Worm (Caenorhabditis elegans) whole organism, L4/young adult: ENCODE results near the gene str-144.

Experiments used
- W03F9.2 ChIP-seq: fragments of 150-350 bp; optimal IDR thresholded peaks from 2 replicates; lab custom pipeline; 2014; ENCODE audit warnings: missing biosample characterization, missing genetic modification characterization
- dao-5 ChIP-seq: sonication (generic microtip); optimal IDR thresholded peaks from 2 replicates; lab custom pipeline; 2016; ENCODE audit warnings: missing genotype, missing genetic modification characterization, moderate library complexity, missing compliant biosample characterization
- him-1 ChIP-seq: sonication (generic microtip); optimal IDR thresholded peaks from 2 replicates; lab custom pipeline; 2016; ENCODE audit warnings: missing genotype, missing genetic modification reagents, missing genetic modification characterization, missing compliant biosample characterization

The str-144 gene

ce11 chrV:8041336-8041868 lies 30.5 kb downstream of the str-144 start:
- TF ChIP-seq W03F9.2 (tag; lab: Kevin White, UChicago) (no peak), dao-5 (no peak), him-1 (no peak)

ce11 chrV:8040247-8041084 lies 31.5 kb downstream of the str-144 start:
- no peak for TF ChIP-seq him-1

DNA sequence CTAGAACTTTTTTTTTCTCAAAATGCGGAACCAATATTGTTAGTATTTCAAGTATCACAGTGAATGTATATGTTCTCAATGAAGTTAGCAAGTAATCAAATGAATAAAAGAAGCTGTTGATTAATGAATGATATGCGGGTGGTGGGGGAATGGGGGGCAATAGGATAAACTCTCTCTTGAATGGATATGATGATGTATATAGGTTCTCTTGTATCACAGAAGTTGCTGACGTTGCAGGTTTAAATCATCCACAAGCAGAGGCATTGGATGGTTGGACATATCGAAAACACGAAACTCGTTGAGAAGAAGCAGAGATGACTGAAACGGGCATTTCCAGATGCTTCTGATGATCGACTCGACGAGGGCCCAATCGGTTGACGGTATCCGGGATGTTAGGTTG lies 32.3 kb downstream of the str-144 start:
- TF ChIP-seq W03F9.2 (tag; lab: Kevin White, UChicago), result no peak
- no peak for TF ChIP-seq dao-5
- TF ChIP-seq him-1, result no peak

- no peak for TF ChIP-seq dao-5
- TF ChIP-seq W03F9.2 (tag; lab: Kevin White, UChicago), result no peak
- no peak for TF ChIP-seq him-1
Measured at ce11 chrV:8039085-8039525, 32.8 kb downstream of the str-144 start.

DNA sequence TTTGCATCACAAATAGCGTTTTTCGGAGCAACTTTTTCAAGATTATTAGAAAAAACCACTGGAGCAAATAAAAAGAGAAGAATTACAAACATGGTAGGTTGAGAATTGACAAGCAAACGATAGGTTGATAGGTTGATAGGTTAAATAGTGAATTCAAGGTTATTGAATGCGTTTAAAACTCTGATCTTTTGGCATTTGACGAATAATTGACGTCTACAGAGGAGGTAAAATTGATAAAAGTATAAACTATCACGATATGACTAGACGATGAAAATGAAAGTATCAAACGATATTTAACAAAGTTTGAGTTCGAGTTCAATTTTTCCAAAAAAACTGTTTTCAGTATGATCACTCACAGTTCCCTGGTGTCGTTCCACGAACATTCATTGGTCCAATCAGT lies 36.0 kb downstream of the str-144 start, which contains the start of gene ZC513.14:
TSS of gene ZC513.14 (minus strand) at position 101 of the 400 bp plus-strand sequence.
- TF ChIP-seq dao-5 (no peak), him-1 (no peak), W03F9.2 (tag; lab: Kevin White, UChicago) (no peak)

- TF ChIP-seq dao-5, result no peak
- TF ChIP-seq him-1, result no peak
- no peak for TF ChIP-seq W03F9.2 (tag; lab: Kevin White, UChicago)
Measured at ce11 chrV:8034811-8035210, 37.1 kb downstream of the str-144 start, which contains the start of gene algn-12. Gene algn-12 (plus strand): TSS chrV:8035111.

DNA sequence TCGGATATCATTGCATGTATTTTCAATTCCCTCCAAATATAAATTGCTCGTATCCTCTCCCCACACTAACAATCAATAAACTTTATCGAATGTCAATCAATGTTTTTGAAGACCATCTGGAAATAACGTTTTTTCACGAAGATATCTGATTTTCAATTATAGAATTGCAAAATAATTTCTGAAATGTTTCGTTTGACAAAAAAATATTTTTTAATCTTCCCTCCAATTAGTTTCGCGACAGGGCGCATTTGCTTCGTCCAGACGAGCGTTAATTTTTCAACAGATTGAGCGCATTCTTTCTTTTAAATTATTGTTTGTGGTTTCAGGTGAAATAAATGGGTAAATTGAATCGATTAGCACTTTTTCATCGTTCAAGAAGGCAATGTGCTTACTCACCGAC lies 40.8 kb downstream of the str-144 start, which contains the start of gene vars-1:
TSS of gene vars-1 (plus strand) at position 291 of the 400 bp plus-strand sequence.
- TF ChIP-seq W03F9.2 (tag; lab: Kevin White, UChicago) (no peak), dao-5 (no peak), him-1 (no peak)

DNA sequence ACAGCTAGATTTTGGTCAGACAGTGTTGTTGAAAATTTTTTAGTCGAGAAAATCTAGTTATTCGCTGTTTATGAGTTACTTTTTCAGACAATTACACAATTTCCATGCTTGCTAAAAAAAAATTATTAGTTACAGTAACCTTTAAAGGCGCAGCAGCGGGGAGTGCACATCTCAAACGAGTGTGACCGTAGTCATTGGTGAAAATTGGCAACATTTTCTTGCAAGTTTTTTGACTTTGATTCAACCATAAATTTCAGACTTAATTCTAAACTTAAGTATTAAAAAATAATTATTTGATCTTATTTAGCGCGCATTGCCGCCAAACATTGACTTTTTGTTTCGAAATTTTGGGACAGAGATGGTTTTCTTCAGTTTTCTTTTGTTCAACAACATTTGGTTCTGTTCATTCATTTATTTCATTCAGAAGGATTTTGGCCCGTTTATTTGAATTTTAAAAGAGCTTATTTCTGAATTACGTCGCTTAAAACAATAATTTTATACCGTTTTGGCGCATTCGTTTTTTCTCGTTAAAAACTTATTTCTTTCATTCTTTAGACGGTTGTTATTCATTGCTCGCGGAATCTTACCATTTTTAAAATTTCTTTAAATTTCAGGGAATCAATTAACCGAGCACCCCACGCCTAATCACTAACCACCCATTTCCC lies 43.0 kb downstream of the str-144 start, which contains the start of gene oma-2:
TSS of gene oma-2 (plus strand) at position 615 of the 665 bp plus-strand sequence.
- no peak for TF ChIP-seq W03F9.2 (tag; lab: Kevin White, UChicago)
- no peak for TF ChIP-seq him-1
- no peak for TF ChIP-seq dao-5

DNA sequence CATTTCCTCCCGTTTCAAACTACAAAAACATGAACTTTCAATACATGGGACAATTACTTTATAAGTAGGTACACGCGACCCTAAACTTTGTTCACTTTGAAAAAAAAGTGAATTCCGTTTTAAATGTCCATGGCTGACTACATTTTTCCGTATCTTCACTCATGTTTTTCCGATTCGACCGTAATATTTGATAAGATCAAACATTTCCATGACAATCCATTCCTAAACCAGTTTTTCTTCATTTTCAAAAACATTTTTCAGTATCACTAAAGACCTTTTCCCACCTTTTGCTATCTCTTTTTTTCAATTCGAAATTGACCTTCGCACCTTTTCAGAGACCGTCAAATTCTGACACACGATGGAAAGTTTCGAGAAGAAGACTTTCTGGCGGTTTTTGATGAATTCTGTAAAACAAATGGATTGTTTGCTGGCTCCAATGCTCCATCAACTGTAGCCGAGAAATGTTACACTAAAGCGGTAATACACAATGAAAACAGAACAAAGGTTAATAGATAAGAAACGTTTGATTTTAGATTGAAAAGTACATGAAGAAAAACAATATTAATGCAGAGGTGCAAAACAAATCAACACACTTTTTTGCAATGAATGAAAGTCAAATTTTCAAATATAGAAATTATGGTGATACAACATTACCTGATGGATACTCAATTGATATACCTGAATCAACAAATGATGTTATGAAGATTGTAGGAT lies 44.4 kb downstream of the str-144 start:
- TF ChIP-seq him-1 (no peak), W03F9.2 (tag; lab: Kevin White, UChicago) (no peak), dao-5 (no peak)

ce11 chrV:8026343-8026742 lies 45.6 kb downstream of the str-144 start, which contains the start of gene F43H9.4:
Gene F43H9.4 (plus strand): TSS chrV:8026708.
- TF ChIP-seq him-1 (no peak), dao-5 (no peak), W03F9.2 (tag; lab: Kevin White, UChicago) (no peak)

DNA sequence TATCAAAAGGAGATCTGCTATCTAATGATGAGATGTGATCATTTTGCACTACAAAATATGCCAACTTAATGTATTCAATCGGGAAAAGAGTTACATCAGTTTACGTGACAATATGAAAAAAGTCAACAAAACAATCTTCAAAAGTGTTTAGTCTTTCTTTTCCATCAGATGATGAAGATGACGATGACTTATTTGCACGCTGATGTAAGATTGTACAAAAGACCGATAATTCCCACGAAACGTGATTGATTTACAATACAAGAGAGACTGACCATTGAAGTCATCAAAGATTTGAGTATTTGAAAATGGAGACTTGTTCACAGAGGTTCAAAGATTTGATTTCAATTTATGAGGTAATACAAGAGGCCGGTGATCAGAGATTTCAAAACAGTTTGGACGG lies 46.7 kb downstream of the str-144 start:
- no peak for TF ChIP-seq dao-5
- TF ChIP-seq him-1, result no peak
- no peak for TF ChIP-seq W03F9.2 (tag; lab: Kevin White, UChicago)

DNA sequence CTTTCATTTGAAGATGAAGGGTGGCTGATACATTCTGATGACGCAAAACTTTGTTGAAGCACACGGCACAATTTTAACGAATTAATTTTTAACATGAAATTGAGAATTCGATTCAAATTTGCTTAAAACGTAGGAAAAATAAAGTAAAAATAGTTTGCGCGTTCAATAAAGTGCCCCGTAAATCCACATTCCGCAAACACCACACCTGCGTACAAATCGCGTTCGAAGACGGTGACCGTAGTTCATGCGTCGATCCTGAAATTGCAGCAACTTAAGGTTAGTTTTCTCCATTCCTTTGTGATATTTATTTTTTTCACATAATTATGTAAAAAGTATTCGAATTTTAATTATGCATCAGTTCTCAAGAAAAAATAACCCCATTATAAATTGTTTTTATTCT lies 47.2 kb downstream of the str-144 start, which contains the start of gene F43H9.3:
TSS of gene F43H9.3 (minus strand) at position 189 of the 400 bp plus-strand sequence.
- TF ChIP-seq W03F9.2 (tag; lab: Kevin White, UChicago) (no peak), him-1 (no peak), dao-5 (no peak)

DNA sequence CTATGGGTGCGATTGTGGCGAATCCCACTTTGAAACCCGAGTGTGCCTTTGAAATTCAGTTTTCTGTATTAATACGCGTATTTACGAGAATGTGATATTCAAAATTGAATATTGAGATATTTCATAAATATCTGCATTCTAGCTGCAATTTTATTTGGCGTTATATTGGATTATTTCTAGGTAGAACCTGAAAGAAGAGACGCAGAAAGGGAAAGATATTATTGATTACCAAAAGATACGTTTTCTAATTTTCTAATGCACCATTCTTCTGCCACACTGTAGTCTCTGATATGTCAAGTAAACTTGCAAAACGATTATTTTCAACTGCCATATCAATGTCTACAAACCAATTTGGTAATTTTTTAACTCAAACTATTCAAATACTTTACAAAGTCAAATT lies 49.9 kb downstream of the str-144 start, which contains the start of gene ech-3:
TSS of gene ech-3 (plus strand) at position 178 of the 400 bp plus-strand sequence.
- TF ChIP-seq him-1, result no peak
- TF ChIP-seq dao-5, result no peak
- TF ChIP-seq W03F9.2 (tag; lab: Kevin White, UChicago), result no peak
